Fruit fly (Drosophila melanogaster) whole organism, embryonic: ENCODE results near the gene CG12522.

Experiments
- CG10274 ChIP-seq: fragments of 200-800 bp; sonication (Bioruptor generic); optimal IDR thresholded peaks from 3 replicates; lab custom pipeline; 2017; ENCODE audit warnings: missing biosample characterization, mild to moderate bottlenecking, missing genetic modification characterization
- CG10959 ChIP-seq: fragments of 200-800 bp; sonication (Bioruptor generic); IDR thresholded peaks from 2 replicates; pipeline ENCODE4 v1.3.6; 2022; ENCODE audit warnings: missing biosample characterization, missing genetic modification characterization
- CG12299 ChIP-seq: fragments of 200-800 bp; sonication (Bioruptor generic); optimal IDR thresholded peaks from 2 replicates; lab custom pipeline; 2018; ENCODE audit warnings: missing biosample characterization, mild to moderate bottlenecking, missing genetic modification characterization
- CG12744 ChIP-seq: fragments of 200-800 bp; sonication (Bioruptor generic); optimal IDR thresholded peaks from 2 replicates; lab custom pipeline; 2016; ENCODE audit warnings: missing biosample characterization, missing genetic modification characterization
- CG15479 ChIP-seq: fragments of 200-800 bp; sonication (Bioruptor generic); optimal IDR thresholded peaks from 3 replicates; lab custom pipeline; 2019; ENCODE audit warnings: missing biosample characterization, mild to moderate bottlenecking, missing genetic modification characterization, moderate library complexity
- CG18262 ChIP-seq: fragments of 200-800 bp; optimal IDR thresholded peaks from 3 replicates; lab custom pipeline; 2019; ENCODE audit warnings: missing biosample characterization, mild to moderate bottlenecking, missing genetic modification characterization, moderate library complexity
- CG2120 ChIP-seq: fragments of 200-800 bp; sonication (Bioruptor generic); optimal IDR thresholded peaks from 3 replicates; lab custom pipeline; 2016; ENCODE audit warnings: missing biosample characterization, missing genetic modification characterization
- CG2875 ChIP-seq: fragments of 200-800 bp; sonication (Bioruptor generic); optimal IDR thresholded peaks from 2 replicates; lab custom pipeline; 2017; ENCODE audit warnings: missing biosample characterization, mild to moderate bottlenecking, missing genetic modification characterization, missing genetic modification reagents
- CG32532 ChIP-seq: fragments of 200-800 bp; sonication (Bioruptor generic); IDR thresholded peaks from 2 replicates; pipeline ENCODE4 v1.3.6; 2022; ENCODE audit warnings: missing biosample characterization, missing genetic modification characterization
- CG34376 ChIP-seq: fragments of 200-800 bp; sonication (Bioruptor generic); optimal IDR thresholded peaks from 2 replicates; lab custom pipeline; 2018; ENCODE audit warnings: missing biosample characterization, mild to moderate bottlenecking, missing genetic modification characterization
- CG7357 ChIP-seq: fragments of 200-800 bp; sonication (Bioruptor generic); IDR thresholded peaks from 3 replicates; pipeline ENCODE4 v1.3.6; 2022; ENCODE audit warnings: missing biosample characterization, missing genetic modification characterization
- CG7928 ChIP-seq: fragments of 200-800 bp; sonication (Bioruptor generic); optimal IDR thresholded peaks from 2 replicates; lab custom pipeline; 2017; ENCODE audit warnings: missing biosample characterization, mild to moderate bottlenecking, missing genetic modification characterization
- CG8765 ChIP-seq: fragments of 200-800 bp; sonication (Bioruptor generic); IDR thresholded peaks from 2 replicates; pipeline ENCODE4 v1.3.6; 2022; ENCODE audit warnings: missing biosample characterization, missing genetic modification characterization
- CG9797 ChIP-seq: fragments of 200-800 bp; sonication (Bioruptor generic); optimal IDR thresholded peaks from 3 replicates; lab custom pipeline; 2018; ENCODE audit warnings: missing biosample characterization, mild to moderate bottlenecking, missing genetic modification characterization
- Camta ChIP-seq: fragments of 200-800 bp; sonication (Bioruptor generic); optimal IDR thresholded peaks from 2 replicates; lab custom pipeline; 2016; ENCODE audit warnings: missing biosample characterization, missing genetic modification characterization
- CoRest ChIP-seq: fragments of 200-800 bp; sonication (Bioruptor generic); optimal IDR thresholded peaks from 3 replicates; lab custom pipeline; 2018; ENCODE audit warnings: missing biosample characterization, mild to moderate bottlenecking, missing genetic modification characterization, moderate library complexity
- CrebB ChIP-seq: fragments of 200-800 bp; sonication (Bioruptor generic); optimal IDR thresholded peaks from 3 replicates; lab custom pipeline; 2018; ENCODE audit warnings: missing biosample characterization, mild to moderate bottlenecking, missing genetic modification characterization
- Drgx ChIP-seq: fragments of 200-800 bp; sonication (Bioruptor generic); IDR thresholded peaks from 2 replicates; pipeline ENCODE4 v1.3.6; 2022; ENCODE audit warnings: missing biosample characterization, missing genetic modification characterization
- Fer1 ChIP-seq: fragments of 200-800 bp; sonication (Bioruptor generic); optimal IDR thresholded peaks from 2 replicates; lab custom pipeline; 2017; ENCODE audit warnings: missing biosample characterization, mild to moderate bottlenecking, missing genetic modification characterization
- Gsc ChIP-seq: fragments of 200-800 bp; sonication (Bioruptor generic); IDR thresholded peaks from 2 replicates; pipeline ENCODE4 v1.3.6; 2022; ENCODE audit warnings: missing biosample characterization, missing genetic modification characterization
- HHEX ChIP-seq: fragments of 200-800 bp; sonication (Bioruptor generic); optimal IDR thresholded peaks from 3 replicates; lab custom pipeline; 2017; ENCODE audit warnings: missing biosample characterization, mild to moderate bottlenecking, missing genetic modification characterization, missing genetic modification reagents
- HLH54F ChIP-seq: fragments of 200-800 bp; sonication (Bioruptor generic); optimal IDR thresholded peaks from 3 replicates; lab custom pipeline; 2016; ENCODE audit warnings: missing biosample characterization, missing genetic modification characterization
- Hr51 ChIP-seq, 2 experiments: fragments of 200-800 bp; sonication (Bioruptor generic); optimal IDR thresholded peaks; 2 replicates in 1 of 2; 3 replicates in 1 of 2; lab custom pipeline; 2016 to 2018; ENCODE audit warnings: missing biosample characterization in 2 of 2, missing genetic modification characterization in 2 of 2, mild to moderate bottlenecking in 1 of 2, moderate library complexity in 1 of 2
- Med ChIP-seq: fragments of 200-800 bp; sonication (Bioruptor generic); peaks from one replicate; lab custom pipeline; 2016; ENCODE audit warnings: missing biosample characterization, missing genetic modification characterization, mild to moderate bottlenecking, inconsistent platforms, moderate library complexity
- NC2β ChIP-seq: fragments of 200-800 bp; sonication (Bioruptor generic); optimal IDR thresholded peaks from 2 replicates; lab custom pipeline; 2016; ENCODE audit warnings: missing biosample characterization, missing genetic modification characterization
- Nf-YB ChIP-seq: fragments of 200-800 bp; sonication (Bioruptor generic); optimal IDR thresholded peaks from 3 replicates; lab custom pipeline; 2019; ENCODE audit warnings: missing biosample characterization, mild to moderate bottlenecking, missing genetic modification characterization, moderate library complexity
- Taf1 ChIP-seq: fragments of 200-800 bp; sonication (Bioruptor generic); IDR thresholded peaks from 2 replicates; pipeline ENCODE4 v1.3.6; 2022; ENCODE audit warnings: missing biosample characterization, missing genetic modification characterization
- chinmo ChIP-seq: fragments of 200-800 bp; sonication (Bioruptor generic); IDR thresholded peaks from 4 replicates; pipeline ENCODE4 v1.3.6; 2022; ENCODE audit warnings: missing biosample characterization, missing genetic modification characterization; ENCODE audit not compliant: partially characterized antibody
- crol ChIP-seq: fragments of 200-800 bp; sonication (Bioruptor generic); IDR thresholded peaks from 2 replicates; pipeline ENCODE4 v1.3.6; 2022; ENCODE audit warnings: missing biosample characterization, missing genetic modification characterization
- eve ChIP-seq, 2 experiments: fragments of >200 bp; optimal IDR thresholded peaks; 2 replicates each; lab custom pipeline; 2017; ENCODE audit warnings: missing biosample characterization in 2 of 2, missing genetic modification characterization in 2 of 2
- mld ChIP-seq: fragments of 200-800 bp; sonication (Bioruptor generic); IDR thresholded peaks from 3 replicates; pipeline ENCODE4 v1.3.6; 2022; ENCODE audit warnings: missing biosample characterization, missing genetic modification characterization; ENCODE audit not compliant: partially characterized antibody
- otp ChIP-seq: fragments of 200-800 bp; sonication (Bioruptor generic); IDR thresholded peaks from 3 replicates; pipeline ENCODE4, ENCODE4 v1.3.6; 2022; ENCODE audit warnings: missing biosample characterization, missing genetic modification characterization
- sc ChIP-seq, 3 experiments: fragments of >200 bp in 2 of 3; fragments of 200-800 bp in 1 of 3; sonication (Bioruptor generic) in 1 of 3; optimal IDR thresholded peaks; 2 replicates in 2 of 3; 3 replicates in 1 of 3; lab custom pipeline; 2017; ENCODE audit warnings: mild to moderate bottlenecking in 1 of 3, missing biosample characterization in 1 of 3, missing genetic modification characterization in 1 of 3, missing genetic modification reagents in 1 of 3
- scrt ChIP-seq: fragments of 200-800 bp; sonication (Bioruptor generic); optimal IDR thresholded peaks from 2 replicates; lab custom pipeline; 2018; ENCODE audit warnings: missing biosample characterization, mild to moderate bottlenecking, missing genetic modification characterization, moderate library complexity
- sd ChIP-seq: fragments of 200-800 bp; sonication (Bioruptor generic); optimal IDR thresholded peaks from 3 replicates; lab custom pipeline; 2018; ENCODE audit warnings: missing biosample characterization, mild to moderate bottlenecking, missing genetic modification characterization, moderate library complexity
- sens ChIP-seq: fragments of 200-800 bp; sonication (Bioruptor generic); peaks from one replicate; lab custom pipeline; 2016; ENCODE audit warnings: missing biosample characterization, missing genetic modification characterization
- shn ChIP-seq: fragments of 200-800 bp; sonication (Bioruptor generic); optimal IDR thresholded peaks from 3 replicates; lab custom pipeline; 2016; ENCODE audit warnings: missing biosample characterization, missing genetic modification characterization
- sna ChIP-seq: fragments of 200-800 bp; sonication (Bioruptor generic); IDR thresholded peaks from 2 replicates; pipeline ENCODE4 v1.3.6; 2022; ENCODE audit warnings: missing biosample characterization, missing genetic modification characterization; ENCODE audit not compliant: partially characterized antibody
- toy ChIP-seq: fragments of 200-800 bp; sonication (Bioruptor generic); IDR thresholded peaks from 2 replicates; pipeline ENCODE4 v1.3.6; 2022; ENCODE audit warnings: missing biosample characterization, missing genetic modification characterization

The CG12522 gene

dm6 chr3L:11093046-11093520 is 15.0 kb upstream of the CG12522 start, which contains the start of gene JIL-1 (continued):
- TF ChIP-seq CG18262 (tag; lab: Kevin White, UChicago) = peak; percentile 43
- TF ChIP-seq CG2875 (GFP tag; lab: Kevin White, UChicago) = no peak
- no peak for TF ChIP-seq Gsc (GFP tag; lab: Robert Waterston, UW)
- no peak for TF ChIP-seq CG10274 (GFP tag; lab: Kevin White, UChicago)
- peak; percentile 43; the same call in 1 of the 2 replicates for TF ChIP-seq toy (GFP tag; lab: Robert Waterston, UW)
- peak; percentile 88 for TF ChIP-seq CG32532 (GFP tag; lab: Robert Waterston, UW)
- TF ChIP-seq CG9797 (GFP tag; lab: Kevin White, UChicago) = peak; percentile 18
- TF ChIP-seq otp (GFP tag; lab: Robert Waterston, UW) = 0 out of 3 replicates have a peak, but pooled peaks have one; percentile 11
- TF ChIP-seq mld = peak; percentile 79
- peak; percentile 52 for TF ChIP-seq NC2β (GFP tag; lab: Kevin White, UChicago)
- no peak for TF ChIP-seq CG12744 (GFP tag; lab: Kevin White, UChicago)
- TF ChIP-seq sna (GFP tag; lab: Robert Waterston, UW) = peak; percentile 64
- no peak for TF ChIP-seq scrt (GFP tag; lab: Kevin White, UChicago)
- TF ChIP-seq CG7928 (GFP tag; lab: Kevin White, UChicago) = peak; percentile 89
- no peak for TF ChIP-seq CG8765 (GFP tag; lab: Robert Waterston, UW)
- peak; percentile 67; the same call in 2 of the 4 replicates for TF ChIP-seq chinmo (GFP tag; lab: Robert Waterston, UW)
- TF ChIP-seq CG10959 (GFP tag; lab: Robert Waterston, UW) = peak; percentile 56
- peak; percentile 85 for TF ChIP-seq CG2120 (GFP tag; lab: Kevin White, UChicago)
- no peak for TF ChIP-seq CrebB (tag; lab: Kevin White, UChicago)
- TF ChIP-seq HHEX (GFP tag; lab: Kevin White, UChicago) = peak; percentile 20
- no peak for TF ChIP-seq CG15479 (GFP tag; lab: Kevin White, UChicago)
- no peak for TF ChIP-seq crol (GFP tag; lab: Robert Waterston, UW)
- peak; percentile 37 for TF ChIP-seq Camta (GFP tag; lab: Kevin White, UChicago)
- TF ChIP-seq CG7357 (GFP tag; lab: Robert Waterston, UW) = 0 out of 3 replicates have a peak, but pooled peaks have one; percentile 45
- peak; percentile 60 for TF ChIP-seq CoRest (tag; lab: Kevin White, UChicago)
- TF ChIP-seq Drgx (GFP tag; lab: Robert Waterston, UW) = peak; percentile 24; the same call in 1 of the 2 replicates
- no peak for TF ChIP-seq CG12299 (tag; lab: Kevin White, UChicago)
- no peak for TF ChIP-seq shn (GFP tag; lab: Kevin White, UChicago)
- TF ChIP-seq HLH54F = peak; percentile 69
- TF ChIP-seq sc (optimal IDR thresholded peaks at IDR 0.05; lab: Kevin White, UChicago) = no peak
- TF ChIP-seq sc (GFP tag; optimal IDR thresholded peaks at IDR 0.05; lab: Kevin White, UChicago) = no peak
- TF ChIP-seq Taf1 = peak; percentile 45; the same call in 1 of the 2 replicates
- TF ChIP-seq Nf-YB = no peak
- peak; percentile 60 for TF ChIP-seq Fer1 (GFP tag; lab: Kevin White, UChicago)
- peak in 1 of 2 experiments; percentile 46 for TF ChIP-seq eve (GFP tag; optimal IDR thresholded peaks at IDR 0.05; lab: Kevin White, UChicago)
- TF ChIP-seq CG34376 = peak; percentile 26
- TF ChIP-seq sd (tag; lab: Kevin White, UChicago) = no peak
- TF ChIP-seq Med (GFP tag; lab: Kevin White, UChicago) = peak; percentile 95
- TF ChIP-seq, all 482 proteins: peak for 318

- peak; percentile 57 for TF ChIP-seq sens (GFP tag; lab: Kevin White, UChicago)
- no peak for TF ChIP-seq Hr51 (GFP tag; optimal IDR thresholded peaks at IDR 0.05; lab: Kevin White, UChicago)
These were observed 13.8 kb upstream of the CG12522 start for dm6 chr3L:11094279-11094678.
